Worm (Caenorhabditis elegans) whole organism, early embryonic: ENCODE measurements around the gene lat-1.

Experiments
- ama-1 ChIP-seq: fragments of 150-350 bp; optimal IDR thresholded peaks from 2 replicates; lab custom pipeline; 2014
- ceh-13 ChIP-seq: fragments of 200-800 bp; sonication (Bioruptor generic); optimal IDR thresholded peaks from 2 replicates; lab custom pipeline; 2018; ENCODE audit warnings: mild to moderate bottlenecking, missing genetic modification characterization, missing compliant biosample characterization
- ceh-36 ChIP-seq: sonication (generic microtip); optimal IDR thresholded peaks from 2 replicates; lab custom pipeline; 2016; ENCODE audit warnings: missing genetic modification characterization, inconsistent platforms, missing compliant biosample characterization
- flt-1 ChIP-seq: fragments of 200-800 bp; sonication (Bioruptor generic); IDR thresholded peaks from 2 replicates; pipeline ENCODE4 v1.3.6; 2022; ENCODE audit warnings: missing genetic modification characterization, missing compliant biosample characterization
- hmbx-1 ChIP-seq: sonication (generic microtip); optimal IDR thresholded peaks from 2 replicates; lab custom pipeline; 2016; ENCODE audit warnings: mild to moderate bottlenecking, missing genetic modification characterization, missing compliant biosample characterization
- hmg-4 ChIP-seq: fragments of 200-800 bp; sonication (Bioruptor generic); optimal IDR thresholded peaks from 2 replicates; lab custom pipeline; 2018; ENCODE audit warnings: mild to moderate bottlenecking, missing genetic modification characterization, missing compliant biosample characterization
- hnd-1 ChIP-seq: sonication (generic microtip); optimal IDR thresholded peaks from 2 replicates; lab custom pipeline; 2016; ENCODE audit warnings: missing genetic modification characterization, missing compliant biosample characterization
- pes-1 ChIP-seq: fragments of 200-800 bp; sonication (Bioruptor generic); IDR thresholded peaks from 2 replicates; pipeline ENCODE4 v1.3.6; 2022; ENCODE audit warnings: missing genetic modification reagents, missing genetic modification characterization, missing compliant biosample characterization
- sea-1 ChIP-seq: fragments of 200-800 bp; sonication (Bioruptor generic); conservative IDR thresholded peaks from 2 replicates; pipeline ENCODE4 v1.3.6; 2022; ENCODE audit warnings: missing genetic modification characterization, missing compliant biosample characterization
- tbx-37 ChIP-seq: fragments of 200-800 bp; sonication (Bioruptor generic); conservative IDR thresholded peaks from 2 replicates; pipeline ENCODE4 v1.3.6; 2022; ENCODE audit warnings: missing genetic modification reagents, missing genetic modification characterization, missing compliant biosample characterization
- tra-4 ChIP-seq: sonication (generic microtip); optimal IDR thresholded peaks from 2 replicates; lab custom pipeline; 2017; ENCODE audit warnings: missing genetic modification characterization, missing compliant biosample characterization

ce11 chrII:8898582-8899356 is 2.1 kb downstream of the lat-1 start:
- no peak for TF ChIP-seq ama-1 (lab: Kevin White, UChicago)
- no peak for TF ChIP-seq ceh-13 (GFP tag; lab: Kevin White, UChicago)
- no peak for TF ChIP-seq tra-4
- no peak for TF ChIP-seq ceh-36
- TF ChIP-seq hnd-1 (tag; lab: Kevin White, UChicago): no peak
- TF ChIP-seq tbx-37 (GFP tag; lab: Robert Waterston, UW): no peak
- TF ChIP-seq flt-1 (GFP tag; lab: Robert Waterston, UW): no peak
- TF ChIP-seq pes-1 (GFP tag; lab: Robert Waterston, UW): no peak
- no peak for TF ChIP-seq sea-1 (GFP tag; lab: Robert Waterston, UW)
- no peak for TF ChIP-seq hmg-4 (GFP tag; lab: Kevin White, UChicago)
- TF ChIP-seq hmbx-1 (tag; lab: Kevin White, UChicago): no peak
